Fruit fly (Drosophila melanogaster) whole organism, wandering third instar larva: ENCODE measurements around the gene spri.

Experiments used
- Abd-B ChIP-seq: fragments of >200 bp; optimal IDR thresholded peaks from 2 replicates; lab custom pipeline; 2017; ENCODE audit warnings: missing biosample characterization, missing genetic modification characterization
- CG9705 ChIP-seq: fragments of 200-800 bp; sonication (Bioruptor generic); optimal IDR thresholded peaks from 2 replicates; lab custom pipeline; 2018; ENCODE audit warnings: missing biosample characterization, mild to moderate bottlenecking, missing genetic modification characterization
- CrebA ChIP-seq: fragments of 200-800 bp; sonication (Bioruptor generic); optimal IDR thresholded peaks from 2 replicates; lab custom pipeline; 2016; ENCODE audit warnings: missing biosample characterization, mild to moderate bottlenecking, missing genetic modification characterization, borderline replicate concordance
- Dif ChIP-seq: fragments of 200-275, 200-300 bp; sonication (Bioruptor generic); optimal IDR thresholded peaks from 2 replicates; lab custom pipeline; 2018; ENCODE audit warnings: missing biosample characterization, missing genetic modification characterization; ENCODE audit not compliant: partially characterized antibody
- HLH106 ChIP-seq: fragments of 200-800 bp; optimal IDR thresholded peaks from 3 replicates; lab custom pipeline; 2019; ENCODE audit warnings: missing biosample characterization, mild to moderate bottlenecking, missing genetic modification characterization, moderate library complexity
- Hnf4 ChIP-seq: fragments of 200-800 bp; sonication (Bioruptor generic); optimal IDR thresholded peaks from 2 replicates; lab custom pipeline; 2016; ENCODE audit warnings: missing biosample characterization, mild to moderate bottlenecking, missing genetic modification characterization
- Hr78 ChIP-seq: fragments of >200 bp; optimal IDR thresholded peaks from 2 replicates; lab custom pipeline; 2017; ENCODE audit warnings: missing biosample characterization, missing genetic modification characterization
- Hr83 ChIP-seq: fragments of 200-300 bp; sonication (Bioruptor generic); optimal IDR thresholded peaks from 2 replicates; lab custom pipeline; 2016; ENCODE audit warnings: missing biosample characterization, mild to moderate bottlenecking, missing genetic modification characterization, moderate library complexity; ENCODE audit not compliant: poor library complexity, severe bottlenecking
- Jra ChIP-seq: sonication (Bioruptor generic); optimal IDR thresholded peaks from 2 replicates; lab custom pipeline; 2016; ENCODE audit warnings: missing biosample characterization, missing genetic modification characterization
- Mio ChIP-seq: sonication (Bioruptor generic); optimal IDR thresholded peaks from 2 replicates; lab custom pipeline; 2016; ENCODE audit warnings: missing biosample characterization, missing genetic modification characterization
- Myc ChIP-seq: fragments of >200 bp; optimal IDR thresholded peaks from 2 replicates; lab custom pipeline; 2017
- N ChIP-seq: fragments of >200 bp; optimal IDR thresholded peaks from 2 replicates; lab custom pipeline; 2018; ENCODE audit warnings: missing biosample characterization, missing external identifiers, missing genetic modification characterization
- Rel ChIP-seq, 2 experiments: fragments of 200-800 bp; sonication (Bioruptor generic) in 1 of 2; optimal IDR thresholded peaks; 2 replicates in 1 of 2; 3 replicates in 1 of 2; lab custom pipeline; 2016 to 2019; ENCODE audit warnings: mild to moderate bottlenecking in 2 of 2, missing biosample characterization in 2 of 2, missing genetic modification characterization in 2 of 2, moderate library complexity in 1 of 2
- Sp1 ChIP-seq: fragments of 200-800 bp; sonication (Bioruptor generic); optimal IDR thresholded peaks from 3 replicates; lab custom pipeline; 2019; ENCODE audit warnings: missing biosample characterization, mild to moderate bottlenecking, missing genetic modification characterization, moderate library complexity
- Vsx2 ChIP-seq: fragments of 200-300, 225-300 bp; sonication (Bioruptor generic); optimal IDR thresholded peaks from 2 replicates; lab custom pipeline; 2018; ENCODE audit warnings: missing biosample characterization, missing genetic modification characterization; ENCODE audit not compliant: partially characterized antibody
- dl ChIP-seq, 2 experiments: fragments of 175-275, 200-275 bp in 1 of 2; fragments of 200-275 bp in 1 of 2; sonication (Bioruptor generic); optimal IDR thresholded peaks; lab custom pipeline; 2018; ENCODE audit warnings: mild to moderate bottlenecking in 2 of 2, missing biosample characterization in 2 of 2, missing genetic modification characterization in 2 of 2, moderate library complexity in 2 of 2; ENCODE audit not compliant: partially characterized antibody in 2 of 2, insufficient read depth in 1 of 2
- dsf ChIP-seq: sonication (Bioruptor generic); optimal IDR thresholded peaks from 2 replicates; lab custom pipeline; 2016; ENCODE audit warnings: missing biosample characterization, missing genetic modification characterization, borderline replicate concordance
- ey ChIP-seq: fragments of 200-800 bp; sonication (Bioruptor generic); optimal IDR thresholded peaks from 2 replicates; lab custom pipeline; 2016; ENCODE audit warnings: missing biosample characterization, missing genetic modification characterization
- foxo ChIP-seq, 2 experiments: fragments of 200-800 bp; sonication (Bioruptor generic); optimal IDR thresholded peaks; 2 replicates in 1 of 2; 3 replicates in 1 of 2; lab custom pipeline; 2016 to 2017; ENCODE audit warnings: missing biosample characterization in 2 of 2, missing genetic modification characterization in 2 of 2
- fru ChIP-seq: fragments of 200-800 bp; sonication (Bioruptor generic); optimal IDR thresholded peaks from 3 replicates; lab custom pipeline; 2016; ENCODE audit warnings: missing biosample characterization, mild to moderate bottlenecking, missing genetic modification characterization
- h ChIP-seq: fragments of 200-800 bp; sonication (Bioruptor generic); optimal IDR thresholded peaks from 3 replicates; lab custom pipeline; 2016; ENCODE audit warnings: missing biosample characterization, mild to moderate bottlenecking, missing genetic modification characterization
- jim ChIP-seq: fragments of 175-275, 200-325 bp; sonication (Bioruptor generic); optimal IDR thresholded peaks from 2 replicates; lab custom pipeline; 2016; ENCODE audit warnings: missing biosample characterization, mild to moderate bottlenecking, missing genetic modification characterization
- lola ChIP-seq: fragments of >200 bp; optimal IDR thresholded peaks from 2 replicates; lab custom pipeline; 2017; ENCODE audit warnings: missing biosample characterization, missing genetic modification characterization
- psq ChIP-seq: fragments of 200-800 bp; sonication (Bioruptor generic); optimal IDR thresholded peaks from 3 replicates; lab custom pipeline; 2017; ENCODE audit warnings: missing biosample characterization, mild to moderate bottlenecking, missing genetic modification characterization, moderate library complexity
- sv ChIP-seq: fragments of 200-800 bp; sonication (Bioruptor generic); optimal IDR thresholded peaks from 3 replicates; lab custom pipeline; 2016; ENCODE audit warnings: missing biosample characterization, missing genetic modification characterization
- woc ChIP-seq: sonication (Bioruptor generic); optimal IDR thresholded peaks from 2 replicates; lab custom pipeline; 2016; ENCODE audit warnings: missing biosample characterization, mild to moderate bottlenecking, missing genetic modification characterization

The spri gene

DNA sequence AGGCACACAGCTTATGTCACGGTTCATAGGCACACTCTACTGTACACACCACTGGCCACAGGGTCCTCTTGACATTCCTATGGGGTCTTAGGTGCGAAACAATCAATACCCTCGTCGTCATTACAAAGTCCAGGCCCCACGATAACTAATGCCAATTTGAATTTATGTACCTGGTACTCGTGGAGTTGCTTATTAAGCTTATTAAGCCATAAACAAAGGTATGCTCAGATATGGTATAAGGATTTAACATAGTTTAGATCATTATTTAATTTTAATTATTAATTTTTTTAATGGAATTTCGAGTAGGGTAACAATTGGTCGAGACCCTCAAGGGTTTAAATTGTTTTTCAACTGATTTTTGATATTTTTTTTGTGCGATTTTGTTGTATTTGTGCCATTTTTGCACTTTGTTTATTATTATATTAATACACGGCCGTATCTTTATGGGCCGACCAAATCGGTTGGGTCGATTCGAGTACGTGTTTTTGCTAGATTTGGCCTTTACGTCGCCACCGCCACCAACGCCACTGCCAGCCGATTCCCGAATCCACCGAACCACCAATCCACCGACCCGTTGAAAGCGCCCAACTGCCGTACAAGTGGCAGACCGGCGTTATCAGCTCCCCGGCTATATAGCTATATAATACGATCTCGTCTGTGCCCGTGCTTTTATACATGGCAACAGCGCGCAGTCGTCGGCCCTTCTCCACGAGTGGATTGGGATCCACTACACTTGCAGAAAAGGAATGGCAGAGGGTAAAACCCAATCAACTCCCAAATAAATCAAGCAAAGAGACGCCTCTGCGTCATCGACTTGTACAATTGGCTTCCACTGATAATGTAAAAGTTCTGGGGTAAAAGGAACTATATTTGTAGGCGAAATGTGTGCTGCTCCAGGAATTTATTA, 100.8 kb downstream of the spri start:
- TF ChIP-seq Hnf4 (no peak), N (GFP tag; lab: Kevin White, UChicago) (no peak), Vsx2 (GFP tag; lab: Kevin White, UChicago) (no peak), lola (GFP tag; lab: Kevin White, UChicago) (no peak), Hr78 (GFP tag; lab: Kevin White, UChicago) (no peak), woc (GFP tag; lab: Kevin White, UChicago) (peak; percentile 3), Dif (GFP tag; lab: Kevin White, UChicago) (no peak), Rel (GFP tag; optimal IDR thresholded peaks at IDR 0.05; lab: Kevin White, UChicago) (no peak), Rel (tag; optimal IDR thresholded peaks at IDR 0.05; lab: Kevin White, UChicago) (peak; percentile 58), Sp1 (GFP tag; lab: Kevin White, UChicago) (no peak), dsf (GFP tag; lab: Kevin White, UChicago) (no peak), Mio (no peak), CrebA (GFP tag; lab: Kevin White, UChicago) (no peak), jim (GFP tag; lab: Kevin White, UChicago) (no peak), ey (GFP tag; lab: Kevin White, UChicago) (no peak), HLH106 (tag; lab: Kevin White, UChicago) (peak; percentile 3), h (GFP tag; lab: Kevin White, UChicago) (peak; percentile 9), fru (GFP tag; lab: Kevin White, UChicago) (no peak), dl (GFP tag; optimal IDR thresholded peaks at IDR 0.05; lab: Kevin White, UChicago; ENCODE audit: insufficient read depth in 1 of 2, partially characterized antibody in 2 of 2) (no peak), CG9705 (no peak), foxo (GFP tag; optimal IDR thresholded peaks at IDR 0.05; lab: Kevin White, UChicago) (no peak)
- TF ChIP-seq, all 38 proteins: peak for 4

DNA sequence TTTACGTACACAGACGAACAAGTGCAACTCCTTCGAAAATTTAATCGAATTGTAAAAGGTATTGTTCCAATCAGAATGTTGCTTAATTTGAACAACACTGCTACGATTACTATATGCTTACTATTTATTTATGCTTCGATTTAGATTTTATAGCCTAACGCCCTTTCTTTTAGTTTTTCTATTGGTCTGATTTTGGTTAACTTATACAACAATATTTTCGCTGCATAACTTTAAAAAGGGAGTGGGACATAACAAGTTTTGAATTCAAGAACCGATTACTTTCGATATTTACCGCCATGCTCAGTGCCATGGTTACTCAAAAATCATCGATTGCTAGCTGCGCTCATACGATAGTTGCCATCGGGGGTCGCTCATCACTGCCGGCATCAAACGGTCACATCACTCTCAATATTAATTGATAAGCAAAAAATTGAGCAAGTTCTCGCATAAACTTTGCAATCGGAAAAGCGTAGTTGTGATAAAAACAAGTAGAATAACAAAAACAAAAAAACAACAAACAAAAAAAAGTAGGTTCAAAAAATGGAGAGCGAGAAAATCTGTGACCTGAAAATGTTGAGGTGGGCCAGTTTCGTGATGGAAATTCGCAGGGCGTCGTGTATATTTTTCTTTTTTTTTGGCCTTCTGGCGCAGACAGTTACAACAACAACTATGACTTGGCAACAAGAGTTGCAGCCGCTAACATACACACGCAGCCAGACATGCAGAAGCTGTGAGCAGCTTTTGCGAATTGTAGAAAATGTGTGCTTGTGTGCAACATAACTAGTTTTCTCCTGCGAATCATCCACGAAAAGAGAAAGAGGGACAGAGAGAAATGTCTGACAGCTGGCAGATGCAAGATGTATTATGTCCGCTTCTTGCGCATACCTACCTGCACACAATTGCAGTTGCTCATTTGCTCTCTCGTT, 106.5 kb downstream of the spri start, which contains the start of the genes CG2887 and PPP4R2r:
Gene CG2887, minus strand, starts transcription at position 51 of the 926 bp plus-strand sequence.
Gene PPP4R2r, plus strand, starts transcription at position 396 of the 926 bp plus-strand sequence.
- TF ChIP-seq Jra (GFP tag; lab: Kevin White, UChicago) (peak; percentile 39), Hr78 (GFP tag; lab: Kevin White, UChicago) (no peak), Myc (lab: Kevin White, UChicago) (no peak), Abd-B (no peak), Hr83 (GFP tag; lab: Kevin White, UChicago) (no peak), psq (GFP tag; lab: Kevin White, UChicago) (peak; percentile 36), sv (GFP tag; lab: Kevin White, UChicago) (no peak)

dm6 chrX:10474625-10475024, 110.6 kb downstream of the spri start, which contains the start of gene nocte:
nocte (minus strand) TSS chrX:10474675.
- peak in 1 of 2 experiments; percentile 32 for TF ChIP-seq foxo (GFP tag; optimal IDR thresholded peaks at IDR 0.05; lab: Kevin White, UChicago)
- no peak for TF ChIP-seq Rel (GFP tag; optimal IDR thresholded peaks at IDR 0.05; lab: Kevin White, UChicago)
- TF ChIP-seq Rel (tag; optimal IDR thresholded peaks at IDR 0.05; lab: Kevin White, UChicago) = no peak
- no peak for TF ChIP-seq Jra (GFP tag; lab: Kevin White, UChicago)
- no peak for TF ChIP-seq jim (GFP tag; lab: Kevin White, UChicago)
- no peak for TF ChIP-seq CG9705
- TF ChIP-seq Myc (lab: Kevin White, UChicago) = no peak
- TF ChIP-seq ey (GFP tag; lab: Kevin White, UChicago) = peak; percentile 1
- peak; percentile 16 for TF ChIP-seq HLH106 (tag; lab: Kevin White, UChicago)

- TF ChIP-seq Dif (GFP tag; lab: Kevin White, UChicago) = peak; percentile 32
- TF ChIP-seq HLH106 (tag; lab: Kevin White, UChicago) = no peak
Observed at dm6 chrX:10474213-10474540, 111.0 kb downstream of the spri start.
